Fruit fly (Drosophila melanogaster) whole organism, adult: Measurements from ENCODE around the gene CG14088.

Experiments used
- CG1620 ChIP-seq: fragments of 200-800 bp; sonication (Bioruptor generic); optimal IDR thresholded peaks from 2 replicates; lab custom pipeline; 2016; ENCODE audit warnings: missing biosample characterization, missing genetic modification characterization
- CG7045 ChIP-seq: fragments of 200-800 bp; sonication (Bioruptor generic); optimal IDR thresholded peaks from 2 replicates; lab custom pipeline; 2017; ENCODE audit warnings: missing biosample characterization, mild to moderate bottlenecking, missing genetic modification characterization
- Hr96 ChIP-seq: fragments of 200-800 bp; sonication (Bioruptor generic); optimal IDR thresholded peaks from 2 replicates; lab custom pipeline; 2016; ENCODE audit warnings: missing biosample characterization, missing genetic modification characterization
- bab1 ChIP-seq: fragments of 200-800 bp; sonication (Bioruptor generic); optimal IDR thresholded peaks from 3 replicates; lab custom pipeline; 2019; ENCODE audit warnings: missing biosample characterization, mild to moderate bottlenecking, missing genetic modification characterization, moderate library complexity
- pad ChIP-seq: fragments of 200-800 bp; sonication (Bioruptor generic); optimal IDR thresholded peaks from 3 replicates; lab custom pipeline; 2017; ENCODE audit warnings: missing biosample characterization, missing genetic modification characterization, mild to moderate bottlenecking, moderate library complexity, missing genetic modification reagents
- tj ChIP-seq: fragments of 200-800 bp; sonication (Bioruptor generic); optimal IDR thresholded peaks from 3 replicates; lab custom pipeline; 2017; ENCODE audit warnings: missing biosample characterization, mild to moderate bottlenecking, missing genetic modification characterization, moderate library complexity

DNA sequence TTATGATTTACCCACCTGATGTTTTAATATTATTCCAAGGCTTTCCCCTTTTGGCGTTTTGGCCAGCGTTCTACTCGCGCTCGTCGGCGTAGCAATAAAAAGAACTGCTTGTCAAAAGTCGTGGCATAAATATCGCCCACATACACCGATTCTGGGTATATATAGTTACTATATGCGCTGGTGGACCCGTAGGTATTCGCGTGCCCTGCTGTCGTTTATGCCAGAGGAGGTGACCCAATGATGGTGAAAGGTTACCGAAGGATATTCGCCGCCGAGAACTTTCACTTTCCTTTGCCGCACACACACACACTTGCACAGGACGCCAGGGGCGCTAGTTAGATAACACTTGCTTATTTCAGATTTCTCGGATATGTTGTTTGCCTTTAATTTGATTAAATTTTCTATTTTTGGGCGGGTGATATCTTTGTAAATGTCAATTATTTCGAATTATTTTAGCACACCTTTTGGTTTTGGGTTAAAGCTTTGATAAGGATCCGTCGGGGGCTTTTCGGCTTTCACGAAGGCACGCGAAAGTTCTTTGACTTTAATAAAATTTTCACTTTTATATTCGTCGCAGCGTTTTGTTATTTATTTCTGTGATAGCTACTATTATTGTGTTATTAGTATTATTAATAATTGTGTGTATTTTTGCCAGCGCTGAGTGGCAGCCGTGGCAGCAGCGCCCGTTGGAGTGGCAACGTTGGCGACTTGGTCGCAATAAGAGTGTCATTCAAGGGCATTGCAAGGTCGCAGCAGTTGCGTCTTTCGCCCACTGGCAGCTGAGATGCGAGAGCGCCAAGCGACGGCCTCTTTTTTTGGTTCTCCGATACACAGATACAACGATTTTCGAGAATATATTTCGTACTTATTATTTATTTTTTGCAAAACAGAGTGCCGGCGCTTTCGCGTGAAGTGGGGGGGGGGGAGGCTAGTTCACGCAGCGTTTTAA lies 21.3 kb upstream of the CG14088 start:
- TF ChIP-seq pad (GFP tag; lab: Kevin White, UChicago): no peak
- TF ChIP-seq tj (GFP tag; lab: Kevin White, UChicago): no peak
- TF ChIP-seq CG1620: no peak
- TF ChIP-seq Hr96 (GFP tag; lab: Kevin White, UChicago): no peak
- no peak for TF ChIP-seq bab1 (GFP tag; lab: Kevin White, UChicago)
- TF ChIP-seq CG7045 (GFP tag; lab: Kevin White, UChicago): no peak
